Worm (Caenorhabditis elegans) whole organism, L4/young adult: ENCODE results near the gene klp-6.

ENCODE experiments used
- W03F9.2 ChIP-seq: fragments of 150-350 bp; optimal IDR thresholded peaks from 2 replicates; lab custom pipeline; 2014; ENCODE audit warnings: missing biosample characterization, missing genetic modification characterization
- dao-5 ChIP-seq: sonication (generic microtip); optimal IDR thresholded peaks from 2 replicates; lab custom pipeline; 2016; ENCODE audit warnings: missing genotype, missing genetic modification characterization, moderate library complexity, missing compliant biosample characterization
- him-1 ChIP-seq: sonication (generic microtip); optimal IDR thresholded peaks from 2 replicates; lab custom pipeline; 2016; ENCODE audit warnings: missing genotype, missing genetic modification reagents, missing genetic modification characterization, missing compliant biosample characterization

klp-6 gene

DNA sequence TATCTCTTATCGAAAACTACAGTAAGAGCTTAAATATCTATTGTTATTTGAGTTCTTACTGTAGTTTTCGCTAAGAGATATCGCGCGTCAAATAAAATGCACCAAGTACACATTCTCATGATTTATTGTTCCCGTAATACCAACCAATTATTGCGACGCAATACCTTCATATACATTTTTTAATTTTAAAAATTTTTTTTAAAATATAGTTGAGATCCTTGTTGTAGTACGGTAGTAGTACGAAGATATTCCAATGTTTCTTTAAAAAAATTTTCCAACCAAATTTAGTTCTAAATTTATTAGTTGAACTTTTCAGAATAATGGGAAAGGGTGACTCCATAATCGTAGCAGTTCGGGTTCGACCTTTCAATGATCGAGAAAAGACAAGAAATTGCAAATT is at the start of gene klp-6:
Gene klp-6, plus strand, starts transcription at position 301 of the 400 bp plus-strand sequence.
- TF ChIP-seq dao-5 = no peak
- no peak for TF ChIP-seq W03F9.2
- no peak for TF ChIP-seq him-1 (tag; lab: Kevin White, UChicago)

DNA sequence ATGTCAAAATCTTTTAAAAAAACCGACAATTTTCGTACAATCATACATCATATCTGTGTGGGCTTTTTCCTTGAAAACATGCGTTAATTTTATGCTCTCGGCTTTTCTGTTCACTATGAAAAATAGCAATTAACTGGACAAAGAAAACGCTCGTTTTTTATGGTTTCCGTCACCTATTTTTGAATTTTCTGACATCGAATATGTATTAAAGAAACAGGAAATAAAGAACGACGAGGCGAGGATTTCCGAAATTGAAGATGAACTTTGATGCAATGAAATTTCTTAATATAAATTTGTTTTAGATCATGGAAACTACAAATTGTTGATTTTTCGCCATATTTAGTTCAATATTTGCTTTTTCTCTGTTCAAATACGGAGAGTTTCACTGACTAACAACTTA is 46.8 kb upstream of the klp-6 start:
- TF ChIP-seq dao-5 (no peak), him-1 (tag; lab: Kevin White, UChicago) (no peak), W03F9.2 (no peak)

- no peak for TF ChIP-seq dao-5
- TF ChIP-seq W03F9.2 = no peak
- no peak for TF ChIP-seq him-1 (tag; lab: Kevin White, UChicago)
These were observed 46.2 kb upstream of the klp-6 start, which contains the start of gene C27F2.7 for ce11 chrIII:4984444-4985086. Gene C27F2.7, minus strand, starts transcription at chrIII:4984494.

DNA sequence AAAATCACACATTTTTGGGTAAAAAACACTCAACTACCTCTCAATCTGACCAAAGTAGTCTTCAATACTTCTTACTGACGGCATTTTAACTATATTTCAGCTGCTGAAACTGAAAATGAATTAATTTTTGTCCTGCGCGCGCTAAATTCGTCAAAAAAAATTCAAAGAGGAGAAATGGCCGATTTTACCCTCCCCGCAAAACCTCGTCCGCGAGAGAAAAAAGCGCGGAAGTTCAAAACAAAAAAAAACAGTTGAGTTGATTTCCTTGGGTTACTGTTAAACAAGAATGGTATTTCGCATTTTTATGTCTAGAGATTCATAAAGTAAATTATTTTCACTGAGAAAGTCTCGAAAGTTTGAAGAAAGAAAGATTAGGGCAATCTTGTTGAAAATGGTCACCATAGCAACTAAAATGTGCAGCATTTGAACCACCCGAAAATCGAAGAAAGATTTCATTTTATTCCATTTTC is 43.9 kb upstream of the klp-6 start, which contains the start of the genes C27F2.10 and wdr-60:
Gene C27F2.10, minus strand, starts transcription at position 109 of the 470 bp plus-strand sequence.
Gene wdr-60, plus strand, starts transcription at position 420 of the 470 bp plus-strand sequence.
- no peak for TF ChIP-seq dao-5
- TF ChIP-seq W03F9.2 = no peak
- no peak for TF ChIP-seq him-1 (tag; lab: Kevin White, UChicago)

ce11 chrIII:4987666-4988065 is 43.1 kb upstream of the klp-6 start:
- TF ChIP-seq him-1 (tag; lab: Kevin White, UChicago) (no peak), W03F9.2 (no peak), dao-5 (no peak)

DNA sequence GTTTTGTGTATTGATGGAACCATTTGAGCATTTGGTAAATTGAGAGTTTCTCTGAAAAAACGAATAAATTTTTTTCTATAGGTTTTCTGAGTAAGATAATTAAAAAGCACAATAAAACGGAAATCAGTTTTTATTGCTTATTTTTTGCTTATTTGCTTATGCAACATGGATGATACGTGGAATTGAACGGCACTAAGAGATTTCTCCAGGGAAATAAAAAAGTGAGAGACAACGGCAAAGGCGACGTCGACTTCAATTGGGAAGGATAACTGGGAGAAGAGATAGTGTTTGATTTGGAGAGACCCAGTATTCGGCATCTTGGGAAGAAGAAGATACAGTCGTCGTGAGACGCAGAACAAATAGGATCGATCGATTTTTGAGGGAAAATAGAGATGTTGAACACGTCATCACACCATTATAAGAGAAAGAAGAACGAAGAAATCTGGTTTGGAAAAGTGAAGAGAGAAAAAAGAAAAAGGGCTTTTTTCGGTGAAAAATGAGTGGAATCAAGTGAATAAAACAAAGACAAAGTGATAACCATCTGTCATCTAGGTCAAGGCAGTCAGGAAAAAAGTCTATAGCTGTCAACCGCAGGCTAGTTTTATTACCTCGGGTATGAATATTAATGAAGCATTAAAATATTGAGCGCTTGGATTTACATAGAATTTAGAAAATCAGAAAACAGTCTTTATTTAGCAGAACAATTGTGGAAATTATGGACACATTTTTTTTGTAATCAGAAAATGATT is 32.4 kb upstream of the klp-6 start, which contains the start of gene tmem-131:
Gene tmem-131, minus strand, starts transcription at position 51 of the 749 bp plus-strand sequence.
- no peak for TF ChIP-seq dao-5

DNA sequence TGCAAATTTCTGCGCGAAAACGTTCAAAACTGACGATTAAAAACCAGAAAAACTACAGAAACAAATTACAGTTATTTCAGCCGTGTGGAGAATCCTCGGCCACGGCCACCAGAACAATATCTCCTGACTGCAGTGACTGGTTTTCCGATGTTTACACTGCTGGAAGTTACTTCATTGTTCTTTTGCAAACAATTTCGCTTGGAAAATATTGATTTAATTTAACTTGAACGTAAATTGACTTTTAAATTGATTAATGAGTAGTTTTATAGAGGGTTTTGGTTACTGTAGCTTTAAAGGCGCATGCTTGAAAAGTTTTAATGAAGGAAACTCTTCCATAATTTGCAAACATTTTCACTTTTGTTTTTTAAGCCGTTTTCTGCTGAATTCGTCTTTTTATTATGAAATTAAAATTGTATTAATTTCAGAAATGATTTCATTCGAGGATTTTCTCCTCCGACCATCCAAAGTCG is 31.7 kb upstream of the klp-6 start, which contains the start of gene smcr-8:
Gene smcr-8, plus strand, starts transcription at position 420 of the 470 bp plus-strand sequence.
- TF ChIP-seq dao-5 = no peak

- TF ChIP-seq W03F9.2 (no peak), dao-5 (no peak), him-1 (tag; lab: Kevin White, UChicago) (no peak)
These were observed 28.5 kb upstream of the klp-6 start, which contains the start of gene R144.10 for ce11 chrIII:5002231-5002630. Gene R144.10, minus strand, starts transcription at chrIII:5002331.

DNA sequence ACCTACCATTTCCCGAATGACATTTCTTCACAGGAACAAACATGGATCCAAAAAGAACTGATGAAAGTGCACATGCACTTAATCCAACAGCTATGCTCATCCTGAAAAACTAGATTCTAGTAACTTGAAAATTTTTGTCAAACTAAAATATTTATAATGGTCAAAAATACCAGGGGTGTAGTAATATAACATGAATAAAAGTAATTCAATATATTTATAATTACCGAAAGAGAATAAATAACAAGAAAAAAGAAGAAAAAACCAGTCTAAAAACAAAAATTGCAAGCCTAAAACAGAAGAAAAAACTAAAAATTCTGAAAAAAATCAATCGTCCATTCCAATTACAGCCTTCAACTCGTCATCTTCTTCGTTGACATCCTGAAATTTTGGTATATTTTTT is 26.1 kb upstream of the klp-6 start, which contains the start of gene R144.6:
Gene R144.6, minus strand, starts transcription at position 101 of the 400 bp plus-strand sequence.
- no peak for TF ChIP-seq dao-5
- no peak for TF ChIP-seq W03F9.2
- TF ChIP-seq him-1 (tag; lab: Kevin White, UChicago) = no peak

- TF ChIP-seq W03F9.2 (no peak), dao-5 (no peak), him-1 (tag; lab: Kevin White, UChicago) (no peak)
These were observed 23.8 kb upstream of the klp-6 start, which contains the start of gene R144.12 for ce11 chrIII:5006881-5007280. Gene R144.12, minus strand, starts transcription at chrIII:5006981.

DNA sequence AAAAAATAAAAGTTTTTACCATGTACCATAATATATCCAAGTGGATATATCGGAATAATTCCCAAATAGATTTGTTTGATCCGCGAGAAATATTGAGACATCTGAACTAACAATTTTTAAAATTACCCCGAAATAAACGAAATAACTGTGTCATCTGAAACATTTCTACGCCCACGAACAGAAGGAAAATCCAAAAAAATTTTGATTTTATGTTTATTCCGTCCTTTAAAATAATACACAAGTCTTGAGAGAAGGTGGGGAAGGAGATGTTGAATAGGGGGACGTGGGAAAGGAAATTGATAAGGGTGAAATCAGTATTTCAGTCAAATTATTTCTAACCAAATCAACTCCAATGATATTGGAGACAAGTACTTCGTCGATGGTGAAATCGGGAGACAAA is 22.0 kb upstream of the klp-6 start, which contains the start of gene R144.11:
Gene R144.11, minus strand, starts transcription at position 101 of the 400 bp plus-strand sequence.
- no peak for TF ChIP-seq dao-5
- no peak for TF ChIP-seq W03F9.2
- TF ChIP-seq him-1 (tag; lab: Kevin White, UChicago) = no peak

- no peak for TF ChIP-seq W03F9.2
- no peak for TF ChIP-seq dao-5
- TF ChIP-seq him-1 (tag; lab: Kevin White, UChicago) = no peak
These were observed 20.0 kb upstream of the klp-6 start for ce11 chrIII:5010723-5011122.

ce11 chrIII:5012460-5012859 is 18.3 kb upstream of the klp-6 start:
- TF ChIP-seq him-1 (tag; lab: Kevin White, UChicago) (no peak), dao-5 (no peak), W03F9.2 (no peak)

- peak; percentile 67 for TF ChIP-seq him-1 (tag; lab: Kevin White, UChicago)
- TF ChIP-seq dao-5 = no peak
- TF ChIP-seq W03F9.2 = peak; percentile 57
These were observed 16.8 kb upstream of the klp-6 start for ce11 chrIII:5013915-5014346.
